Worm (Caenorhabditis elegans): ENCODE results near the gene srh-44.

DNA sequence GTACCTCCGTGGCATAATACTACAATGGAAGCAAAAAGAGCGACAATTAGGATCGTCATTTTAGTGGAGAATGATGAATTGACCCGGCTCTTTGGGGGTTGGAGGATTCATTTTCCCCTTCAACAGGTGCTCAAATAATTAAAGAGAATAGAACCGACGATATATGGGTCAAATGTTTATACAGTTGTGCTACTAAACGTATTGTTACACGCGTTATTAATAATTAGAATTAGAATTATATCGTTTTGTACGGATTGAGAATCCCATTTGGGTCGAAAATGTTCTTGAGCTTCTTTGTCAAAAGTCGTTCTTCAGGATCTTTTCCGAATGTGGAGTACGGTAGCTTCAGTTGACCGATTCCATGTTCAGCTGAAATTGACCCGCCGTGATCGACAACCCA is 23.9 kb downstream of the srh-44 start, which contains the start of gene Y62F5A.9:
- no peak for TF ChIP-seq tbx-11 (GFP tag; IDR thresholded peaks at IDR 0.05)
- no peak for TF ChIP-seq ama-1 (optimal IDR thresholded peaks at IDR 0.05)
- TF ChIP-seq pes-1 (GFP tag; IDR thresholded peaks at IDR 0.05): no peak
- TF ChIP-seq ets-7 (tag; optimal IDR thresholded peaks at IDR 0.05): no peak
- TF ChIP-seq flt-1 (GFP tag; IDR thresholded peaks at IDR 0.05): no peak
- TF ChIP-seq tbx-37 (GFP tag; conservative IDR thresholded peaks at IDR 0.05): no peak
- no peak for TF ChIP-seq tra-4 (tag; optimal IDR thresholded peaks at IDR 0.05)
- TF ChIP-seq F13C5.2 (tag; optimal IDR thresholded peaks at IDR 0.05): no peak
- no peak for TF ChIP-seq ceh-13 (GFP tag; optimal IDR thresholded peaks at IDR 0.05)
- no peak for TF ChIP-seq ceh-36 (tag; optimal IDR thresholded peaks at IDR 0.05)

Data from whole organism, early embryonic.